Worm (Caenorhabditis elegans) whole organism, L1 larva: ENCODE data around the gene cyp-31A3.

ENCODE experiments used
- C04F5.9 ChIP-seq: sonication (generic microtip); optimal IDR thresholded peaks from 2 replicates; lab custom pipeline; 2016; ENCODE audit warnings: missing genetic modification characterization, missing compliant biosample characterization
- C16A3.4 ChIP-seq: fragments of 150-350 bp; optimal IDR thresholded peaks from 2 replicates; lab custom pipeline; 2014; ENCODE audit warnings: missing biosample characterization, missing genetic modification characterization
- Y116A8C.19 ChIP-seq: sonication (generic microtip); optimal IDR thresholded peaks from 2 replicates; lab custom pipeline; 2016; ENCODE audit warnings: missing compliant biosample characterization, missing genetic modification characterization, borderline replicate concordance
- aha-1 ChIP-seq: fragments of 150-350 bp; optimal IDR thresholded peaks from 2 replicates; lab custom pipeline; 2014; ENCODE audit warnings: missing biosample characterization, missing genetic modification characterization
- alr-1 ChIP-seq: fragments of 200-800 bp; sonication (Bioruptor generic); optimal IDR thresholded peaks from 2 replicates; lab custom pipeline; 2018; ENCODE audit warnings: borderline replicate concordance, mild to moderate bottlenecking, missing genetic modification characterization, missing compliant biosample characterization
- aly-2 ChIP-seq: fragments of 150-350 bp; optimal IDR thresholded peaks from 2 replicates; lab custom pipeline; 2014; ENCODE audit warnings: missing biosample characterization, missing genetic modification characterization
- ama-1 ChIP-seq: fragments of 150-350 bp; optimal IDR thresholded peaks from 2 replicates; lab custom pipeline; 2014
- blmp-1 ChIP-seq: fragments of 150-350 bp; optimal IDR thresholded peaks from 2 replicates; lab custom pipeline; 2014; ENCODE audit warnings: missing biosample characterization, missing genetic modification characterization
- ceh-63 ChIP-seq: fragments of 200-800 bp; sonication (Bioruptor generic); optimal IDR thresholded peaks from 2 replicates; lab custom pipeline; 2018; ENCODE audit warnings: mild to moderate bottlenecking, missing genetic modification characterization, missing compliant biosample characterization
- ceh-82 ChIP-seq, 3 experiments: fragments of 150-350 bp in 1 of 3; sonication (generic microtip) in 2 of 3; optimal IDR thresholded peaks; 2 replicates each; lab custom pipeline; 2014 to 2017; ENCODE audit warnings: missing biosample characterization in 3 of 3, missing genetic modification characterization in 3 of 3
- ceh-88 ChIP-seq: fragments of 200-800 bp; sonication (Bioruptor generic); IDR thresholded peaks from 2 replicates; pipeline ENCODE4 v1.3.6; 2022; ENCODE audit warnings: missing genetic modification characterization, missing compliant biosample characterization
- dpl-1 ChIP-seq, 3 experiments: fragments of 150-350 bp in 2 of 3; sonication (generic microtip) in 1 of 3; optimal IDR thresholded peaks; 2 replicates each; lab custom pipeline; 2014 to 2017; ENCODE audit warnings: missing biosample characterization in 3 of 3, missing genetic modification characterization in 3 of 3, missing genetic modification reagents in 3 of 3
- efl-1 ChIP-seq, 4 experiments: fragments of 150-350 bp; optimal IDR thresholded peaks in 3 of 4; peaks in 1 of 4; 1 replicate in 1 of 4; 2 replicates in 3 of 4; lab custom pipeline; 2014; ENCODE audit warnings: missing biosample characterization in 2 of 4, missing genetic modification characterization in 2 of 4, missing genetic modification reagents in 2 of 4
- elt-2 ChIP-seq: sonication (generic microtip); optimal IDR thresholded peaks from 2 replicates; lab custom pipeline; 2016; ENCODE audit warnings: missing genetic modification characterization, mild to moderate bottlenecking, inconsistent platforms, missing compliant biosample characterization, missing genetic modification reagents
- elt-3 ChIP-seq, 6 experiments: fragments of 150-350 bp in 1 of 6; sonication (generic microtip); optimal IDR thresholded peaks; 2 replicates each; lab custom pipeline; 2017 to 2018; ENCODE audit warnings: missing biosample characterization in 6 of 6, missing genetic modification characterization in 6 of 6, inconsistent platforms in 1 of 6
- ets-5 ChIP-seq: fragments of 200-800 bp; sonication (Bioruptor generic); IDR thresholded peaks from 2 replicates; pipeline ENCODE4 v1.3.6; 2022; ENCODE audit warnings: missing genetic modification characterization, missing compliant biosample characterization
- fkh-4 ChIP-seq: sonication (generic microtip); optimal IDR thresholded peaks from 2 replicates; lab custom pipeline; 2016; ENCODE audit warnings: missing compliant biosample characterization, missing genetic modification characterization, borderline replicate concordance
- fkh-8 ChIP-seq: sonication (generic microtip); optimal IDR thresholded peaks from 2 replicates; lab custom pipeline; 2016; ENCODE audit warnings: mild to moderate bottlenecking, missing genetic modification characterization, missing compliant biosample characterization
- grh-1 ChIP-seq: fragments of 200-800 bp; sonication (Bioruptor generic); IDR thresholded peaks from 2 replicates; pipeline ENCODE4 v1.3.6; 2022; ENCODE audit warnings: missing genetic modification reagents, missing genetic modification characterization, missing compliant biosample characterization
- hlh-4 ChIP-seq: sonication (generic microtip); optimal IDR thresholded peaks from 2 replicates; lab custom pipeline; 2016; ENCODE audit warnings: mild to moderate bottlenecking, missing genetic modification characterization, missing compliant biosample characterization
- irx-1 ChIP-seq: sonication (generic microtip); optimal IDR thresholded peaks from 2 replicates; lab custom pipeline; 2016; ENCODE audit warnings: missing genetic modification characterization, missing compliant biosample characterization
- jun-1 ChIP-seq: fragments of 150-350 bp; optimal IDR thresholded peaks from 2 replicates; lab custom pipeline; 2014; ENCODE audit warnings: missing biosample characterization, missing genetic modification reagents, missing genetic modification characterization
- lin-35 ChIP-seq, 2 experiments: fragments of 150-350 bp; optimal IDR thresholded peaks; 2 replicates each; lab custom pipeline; 2014; ENCODE audit warnings: missing biosample characterization in 2 of 2, missing genetic modification characterization in 2 of 2, missing genetic modification reagents in 2 of 2
- lsy-2 ChIP-seq, 2 experiments: fragments of 150-350 bp; optimal IDR thresholded peaks; 2 replicates each; lab custom pipeline; 2014; ENCODE audit warnings: missing biosample characterization in 2 of 2, missing genetic modification characterization in 2 of 2
- mdl-1 ChIP-seq, 2 experiments: fragments of 150-350 bp; optimal IDR thresholded peaks; 2 replicates each; lab custom pipeline; 2014 to 2017; ENCODE audit warnings: missing biosample characterization in 2 of 2, missing genetic modification characterization in 2 of 2, inconsistent platforms in 1 of 2
- nhr-12 ChIP-seq: sonication (generic microtip); optimal IDR thresholded peaks from 2 replicates; lab custom pipeline; 2017; ENCODE audit warnings: missing biosample characterization, missing genetic modification characterization
- nhr-237 ChIP-seq: fragments of 150-350 bp; optimal IDR thresholded peaks from 2 replicates; lab custom pipeline; 2014; ENCODE audit warnings: missing biosample characterization, missing genetic modification characterization
- nhr-28 ChIP-seq: fragments of 150-350 bp; optimal IDR thresholded peaks from 2 replicates; lab custom pipeline; 2014; ENCODE audit warnings: missing biosample characterization, missing genetic modification characterization
- nhr-71 ChIP-seq: sonication (generic microtip); optimal IDR thresholded peaks from 2 replicates; lab custom pipeline; 2016; ENCODE audit warnings: mild to moderate bottlenecking, missing genetic modification characterization, moderate library complexity, missing compliant biosample characterization
- nhr-84 ChIP-seq: sonication (generic microtip); optimal IDR thresholded peaks from 2 replicates; lab custom pipeline; 2017; ENCODE audit warnings: missing biosample characterization, missing genetic modification characterization
- nhr-90 ChIP-seq: sonication (generic microtip); optimal IDR thresholded peaks from 2 replicates; lab custom pipeline; 2016; ENCODE audit warnings: mild to moderate bottlenecking, missing genetic modification characterization, missing compliant biosample characterization; ENCODE audit not compliant: poor library complexity
- pax-3 ChIP-seq: fragments of 200-800 bp; sonication (Bioruptor generic); optimal IDR thresholded peaks from 2 replicates; lab custom pipeline; 2018; ENCODE audit warnings: mild to moderate bottlenecking, missing genetic modification characterization, moderate library complexity, missing compliant biosample characterization
- rnt-1 ChIP-seq: sonication (generic microtip); optimal IDR thresholded peaks from 2 replicates; lab custom pipeline; 2016; ENCODE audit warnings: mild to moderate bottlenecking, missing genetic modification characterization, moderate library complexity, missing compliant biosample characterization
- skn-1 ChIP-seq: fragments of 150-350 bp; optimal IDR thresholded peaks from 2 replicates; lab custom pipeline; 2014; ENCODE audit warnings: missing biosample characterization, missing genetic modification characterization
- snu-23 ChIP-seq: sonication (generic microtip); optimal IDR thresholded peaks from 2 replicates; lab custom pipeline; 2016; ENCODE audit warnings: missing genetic modification characterization, missing compliant biosample characterization
- sup-37 ChIP-seq: fragments of 200-800 bp; sonication (Bioruptor generic); optimal IDR thresholded peaks from 2 replicates; lab custom pipeline; 2018; ENCODE audit warnings: mild to moderate bottlenecking, missing genetic modification characterization, missing compliant biosample characterization
- swsn-7 ChIP-seq: sonication (generic microtip); optimal IDR thresholded peaks from 2 replicates; lab custom pipeline; 2016; ENCODE audit warnings: missing genetic modification characterization, missing compliant biosample characterization
- tbx-2 ChIP-seq: sonication (generic microtip); optimal IDR thresholded peaks from 2 replicates; lab custom pipeline; 2016; ENCODE audit warnings: missing genetic modification characterization, missing compliant biosample characterization
- tlp-1 ChIP-seq: fragments of 150-350 bp; optimal IDR thresholded peaks from 2 replicates; lab custom pipeline; 2014; ENCODE audit warnings: missing biosample characterization, missing genetic modification characterization
- unc-130 ChIP-seq: fragments of 150-350 bp; optimal IDR thresholded peaks from 2 replicates; lab custom pipeline; 2017; ENCODE audit warnings: missing biosample characterization, missing genetic modification characterization, inconsistent platforms
- unc-62 ChIP-seq: fragments of 150-350 bp; optimal IDR thresholded peaks from 2 replicates; lab custom pipeline; 2014; ENCODE audit warnings: missing biosample characterization, missing genetic modification reagents, missing genetic modification characterization
- unc-86 ChIP-seq: sonication (generic microtip); optimal IDR thresholded peaks from 2 replicates; lab custom pipeline; 2016; ENCODE audit warnings: missing genetic modification characterization, missing compliant biosample characterization
- vab-15 ChIP-seq: sonication (generic microtip); optimal IDR thresholded peaks from 2 replicates; lab custom pipeline; 2017; ENCODE audit warnings: missing genotype, mild to moderate bottlenecking, missing genetic modification characterization, missing compliant biosample characterization
- xbp-1 ChIP-seq: sonication (generic microtip); optimal IDR thresholded peaks from 2 replicates; lab custom pipeline; 2016; ENCODE audit warnings: missing genetic modification characterization, missing compliant biosample characterization
- zag-1 ChIP-seq: fragments of 150-350 bp; optimal IDR thresholded peaks from 2 replicates; lab custom pipeline; 2014; ENCODE audit warnings: missing biosample characterization, missing genetic modification characterization

Gene cyp-31A3

ce11 chrIV:4776501-4776900, 15.7 kb downstream of the cyp-31A3 start:
- peak; percentile 6 for TF ChIP-seq xbp-1 (tag; lab: Kevin White, UChicago)
- TF ChIP-seq tlp-1 (tag; lab: Kevin White, UChicago): no peak

ce11 chrIV:4780129-4780528, 19.3 kb downstream of the cyp-31A3 start, which contains the start of gene set-15:
set-15 (minus strand) TSS chrIV:4780229.
- no peak for TF ChIP-seq elt-2 (tag; lab: Kevin White, UChicago)
- TF ChIP-seq nhr-71: no peak
- no peak for TF ChIP-seq hlh-4
- no peak for TF ChIP-seq dpl-1 (GFP tag; optimal IDR thresholded peaks at IDR 0.05; lab: Kevin White, UChicago)
- no peak for TF ChIP-seq ama-1 (lab: Kevin White, UChicago)
- TF ChIP-seq C04F5.9 (tag; lab: Kevin White, UChicago): no peak
- no peak for TF ChIP-seq ets-5 (GFP tag; lab: Robert Waterston, UW)
- TF ChIP-seq Y116A8C.19 (tag; lab: Kevin White, UChicago): no peak

ce11 chrIV:4781123-4781522, 20.3 kb downstream of the cyp-31A3 start:
- TF ChIP-seq efl-1 (optimal IDR thresholded peaks at IDR 0.05; lab: Kevin White, UChicago): peak in 1 of 2 experiments; percentile 19
- TF ChIP-seq efl-1 (GFP tag; optimal IDR thresholded peaks at IDR 0.05 in 1 of 2; lab: Kevin White, UChicago): no peak
- TF ChIP-seq irx-1 (tag; lab: Kevin White, UChicago): peak; percentile 20
- TF ChIP-seq lsy-2 (tag; optimal IDR thresholded peaks at IDR 0.05; lab: Kevin White, UChicago): peak in 1 of 2 experiments; percentile 29
- TF ChIP-seq lin-35 (GFP tag; optimal IDR thresholded peaks at IDR 0.05; lab: Kevin White, UChicago): peak in 1 of 2 experiments; percentile 26
- no peak for TF ChIP-seq elt-3 (tag; optimal IDR thresholded peaks at IDR 0.05; lab: Kevin White, UChicago)
- TF ChIP-seq snu-23: peak; percentile 28

- TF ChIP-seq tlp-1 (tag; lab: Kevin White, UChicago) (no peak), alr-1 (tag; lab: Kevin White, UChicago) (no peak), nhr-28 (no peak), dpl-1 (GFP tag; optimal IDR thresholded peaks at IDR 0.05; lab: Kevin White, UChicago) (peak in 1 of 3 experiments; percentile 42), unc-62 (GFP tag; lab: Kevin White, UChicago) (no peak), ceh-88 (no peak), nhr-90 (tag; lab: Kevin White, UChicago) (peak; percentile 47), fkh-4 (tag; lab: Kevin White, UChicago) (no peak), ceh-82 (tag; optimal IDR thresholded peaks at IDR 0.05; lab: Kevin White, UChicago) (peak in 1 of 3 experiments; percentile 7), efl-1 (optimal IDR thresholded peaks at IDR 0.05; lab: Kevin White, UChicago) (peak; percentile 20 to 49), efl-1 (GFP tag; optimal IDR thresholded peaks at IDR 0.05 in 1 of 2; lab: Kevin White, UChicago) (peak in 1 of 2 experiments; percentile 3), sup-37 (no peak), blmp-1 (tag; lab: Kevin White, UChicago) (peak; percentile 31), nhr-84 (no peak), nhr-12 (tag; lab: Kevin White, UChicago) (no peak), irx-1 (tag; lab: Kevin White, UChicago) (no peak), C16A3.4 (tag; lab: Kevin White, UChicago) (peak; percentile 37), unc-130 (tag; lab: Kevin White, UChicago) (no peak), elt-3 (tag; optimal IDR thresholded peaks at IDR 0.05; lab: Kevin White, UChicago) (peak in 3 of 6 experiments; percentile 40 to 73 (median 41)), mdl-1 (tag; optimal IDR thresholded peaks at IDR 0.05; lab: Kevin White, UChicago) (peak in 1 of 2 experiments; percentile 13), hlh-4 (no peak), pax-3 (no peak), aha-1 (no peak), aly-2 (no peak), zag-1 (tag; lab: Kevin White, UChicago) (no peak), rnt-1 (tag; lab: Kevin White, UChicago) (no peak), nhr-237 (tag; lab: Kevin White, UChicago) (peak; percentile 8), C04F5.9 (tag; lab: Kevin White, UChicago) (no peak), tbx-2 (tag; lab: Kevin White, UChicago) (peak; percentile 30), jun-1 (tag; lab: Kevin White, UChicago) (peak; percentile 28), fkh-8 (tag; lab: Kevin White, UChicago) (no peak), ceh-63 (GFP tag; lab: Kevin White, UChicago) (no peak), lsy-2 (tag; optimal IDR thresholded peaks at IDR 0.05; lab: Kevin White, UChicago) (peak; percentile 30 to 63), skn-1 (tag; lab: Kevin White, UChicago) (peak; percentile 96), unc-86 (tag; lab: Kevin White, UChicago) (no peak), swsn-7 (tag; lab: Kevin White, UChicago) (no peak), elt-2 (tag; lab: Kevin White, UChicago) (peak; percentile 45), snu-23 (peak; percentile 61), grh-1 (GFP tag; lab: Robert Waterston, UW) (peak; percentile 87), vab-15 (no peak)
These were observed 27.5 kb downstream of the cyp-31A3 start, which contains the start of gene nhr-104 for ce11 chrIV:4788332-4788731. nhr-104 (minus strand) TSS chrIV:4788692.
